Worm (Caenorhabditis elegans) whole organism, late embryonic: ENCODE data around the gene ZK1248.17.

Source experiments
- C08G9.2 ChIP-seq: sonication (generic microtip); optimal IDR thresholded peaks from 2 replicates; lab custom pipeline; 2016; ENCODE audit warnings: mild to moderate bottlenecking, missing genetic modification characterization, moderate library complexity, missing compliant biosample characterization
- C38D4.7 ChIP-seq: fragments of 200-800 bp; sonication (Bioruptor generic); optimal IDR thresholded peaks from 2 replicates; lab custom pipeline; 2018; ENCODE audit warnings: mild to moderate bottlenecking, missing genetic modification characterization, moderate library complexity, missing compliant biosample characterization
- K02D7.2 ChIP-seq: sonication (generic microtip); optimal IDR thresholded peaks from 2 replicates; lab custom pipeline; 2017; ENCODE audit warnings: mild to moderate bottlenecking, missing genetic modification characterization, missing compliant biosample characterization
- K09A11.1 ChIP-seq: sonication (generic microtip); optimal IDR thresholded peaks from 2 replicates; lab custom pipeline; 2017; ENCODE audit warnings: antibody characterized with exemption, mild to moderate bottlenecking, missing genetic modification characterization, missing compliant biosample characterization; ENCODE audit not compliant: insufficient read depth
- ahr-1 ChIP-seq: sonication (generic microtip); optimal IDR thresholded peaks from 2 replicates; lab custom pipeline; 2016; ENCODE audit warnings: missing genetic modification characterization, missing compliant biosample characterization
- ama-1 ChIP-seq: fragments of 150-350 bp; optimal IDR thresholded peaks from 2 replicates; lab custom pipeline; 2014
- ceh-2 ChIP-seq: sonication (generic microtip); optimal IDR thresholded peaks from 2 replicates; lab custom pipeline; 2016; ENCODE audit warnings: missing genotype, missing genetic modification characterization, missing compliant biosample characterization
- ceh-24 ChIP-seq: sonication (generic microtip); optimal IDR thresholded peaks from 2 replicates; lab custom pipeline; 2016; ENCODE audit warnings: mild to moderate bottlenecking, missing genetic modification characterization, missing compliant biosample characterization
- ceh-30 ChIP-seq: fragments of 150-350 bp; optimal IDR thresholded peaks from 2 replicates; lab custom pipeline; 2014; ENCODE audit warnings: missing biosample characterization, missing genetic modification characterization
- ceh-31 ChIP-seq: sonication (generic microtip); optimal IDR thresholded peaks from 2 replicates; lab custom pipeline; 2016; ENCODE audit warnings: missing genetic modification characterization, missing compliant biosample characterization
- ceh-34 ChIP-seq: sonication (generic microtip); optimal IDR thresholded peaks from 2 replicates; lab custom pipeline; 2016; ENCODE audit warnings: mild to moderate bottlenecking, missing genetic modification characterization, missing compliant biosample characterization
- dmd-4 ChIP-seq: sonication (generic microtip); optimal IDR thresholded peaks from 2 replicates; lab custom pipeline; 2016; ENCODE audit warnings: borderline replicate concordance, missing genetic modification characterization, missing compliant biosample characterization
- ets-4 ChIP-seq: sonication (generic microtip); optimal IDR thresholded peaks from 2 replicates; lab custom pipeline; 2016; ENCODE audit warnings: missing genetic modification characterization, missing compliant biosample characterization
- fax-1 ChIP-seq: sonication (generic microtip); optimal IDR thresholded peaks from 2 replicates; lab custom pipeline; 2016; ENCODE audit warnings: missing genotype, missing genetic modification characterization, missing compliant biosample characterization
- fkh-10 ChIP-seq: fragments of 150-350 bp; optimal IDR thresholded peaks from 2 replicates; lab custom pipeline; 2014; ENCODE audit warnings: missing biosample characterization, missing genetic modification reagents, missing genetic modification characterization
- gmeb-2 ChIP-seq: sonication (generic microtip); optimal IDR thresholded peaks from 2 replicates; lab custom pipeline; 2016; ENCODE audit warnings: missing genetic modification characterization, inconsistent platforms, missing compliant biosample characterization
- hlh-13 ChIP-seq: fragments of 200-800 bp; sonication (Bioruptor generic); optimal IDR thresholded peaks from 2 replicates; lab custom pipeline; 2018; ENCODE audit warnings: mild to moderate bottlenecking, missing genetic modification characterization, missing compliant biosample characterization
- hlh-30 ChIP-seq: sonication (generic microtip); optimal IDR thresholded peaks from 2 replicates; lab custom pipeline; 2017; ENCODE audit warnings: antibody characterized with exemption, missing genetic modification characterization, missing compliant biosample characterization; ENCODE audit not compliant: insufficient read depth
- lim-6 ChIP-seq: sonication (generic microtip); optimal IDR thresholded peaks from 2 replicates; lab custom pipeline; 2016; ENCODE audit warnings: missing genetic modification characterization, missing compliant biosample characterization
- madf-2 ChIP-seq: sonication (generic microtip); optimal IDR thresholded peaks from 2 replicates; lab custom pipeline; 2017; ENCODE audit warnings: missing genetic modification characterization, missing compliant biosample characterization
- odd-2 ChIP-seq: sonication (generic microtip); optimal IDR thresholded peaks from 2 replicates; lab custom pipeline; 2017; ENCODE audit warnings: antibody characterized with exemption, mild to moderate bottlenecking, missing genetic modification characterization, missing compliant biosample characterization
- pag-3 ChIP-seq: sonication (generic microtip); optimal IDR thresholded peaks from 2 replicates; lab custom pipeline; 2016; ENCODE audit warnings: missing compliant biosample characterization, missing genetic modification characterization, borderline replicate concordance
- pat-9 ChIP-seq: fragments of 200-800 bp; sonication (Bioruptor generic); optimal IDR thresholded peaks from 2 replicates; lab custom pipeline; 2018; ENCODE audit warnings: mild to moderate bottlenecking, missing genetic modification characterization, moderate library complexity, missing compliant biosample characterization
- pha-2 ChIP-seq: sonication (generic microtip); optimal IDR thresholded peaks from 2 replicates; lab custom pipeline; 2017; ENCODE audit warnings: mild to moderate bottlenecking, missing genetic modification characterization, missing compliant biosample characterization
- pqm-1 ChIP-seq: sonication (generic microtip); optimal IDR thresholded peaks from 2 replicates; lab custom pipeline; 2016; ENCODE audit warnings: missing genetic modification characterization, missing compliant biosample characterization
- pros-1 ChIP-seq: fragments of 150-350 bp; optimal IDR thresholded peaks from 2 replicates; lab custom pipeline; 2014; ENCODE audit warnings: missing biosample characterization, missing genetic modification reagents, missing genetic modification characterization
- ref-2 ChIP-seq: sonication (generic microtip); optimal IDR thresholded peaks from 2 replicates; lab custom pipeline; 2016; ENCODE audit warnings: missing genetic modification characterization, missing compliant biosample characterization
- rnt-1 ChIP-seq: sonication (generic microtip); optimal IDR thresholded peaks from 2 replicates; lab custom pipeline; 2016; ENCODE audit warnings: missing genetic modification characterization, missing compliant biosample characterization
- sox-4 ChIP-seq: sonication (generic microtip); optimal IDR thresholded peaks from 2 replicates; lab custom pipeline; 2017; ENCODE audit warnings: mild to moderate bottlenecking, missing genetic modification characterization, inconsistent platforms, missing compliant biosample characterization
- syd-9 ChIP-seq: sonication (generic microtip); optimal IDR thresholded peaks from 2 replicates; lab custom pipeline; 2016; ENCODE audit warnings: mild to moderate bottlenecking, missing genetic modification characterization, moderate library complexity, missing compliant biosample characterization
- tbx-7 ChIP-seq: sonication (generic microtip); optimal IDR thresholded peaks from 2 replicates; lab custom pipeline; 2016; ENCODE audit warnings: missing genotype, missing genetic modification characterization, missing compliant biosample characterization
- ttx-3 ChIP-seq: sonication (generic microtip); optimal IDR thresholded peaks from 2 replicates; lab custom pipeline; 2016; ENCODE audit warnings: missing genetic modification reagents, missing genetic modification characterization, missing compliant biosample characterization
- unc-42 ChIP-seq: sonication (generic microtip); optimal IDR thresholded peaks from 2 replicates; lab custom pipeline; 2016; ENCODE audit warnings: missing genotype, missing genetic modification characterization, missing compliant biosample characterization
- unc-55 ChIP-seq: sonication (generic microtip); optimal IDR thresholded peaks from 2 replicates; lab custom pipeline; 2017; ENCODE audit warnings: missing biosample characterization, missing genetic modification reagents, missing genetic modification characterization
- unc-86 ChIP-seq: sonication (generic microtip); optimal IDR thresholded peaks from 2 replicates; lab custom pipeline; 2016; ENCODE audit warnings: missing genetic modification characterization, missing compliant biosample characterization
- zip-5 ChIP-seq: sonication (generic microtip); optimal IDR thresholded peaks from 2 replicates; lab custom pipeline; 2016; ENCODE audit warnings: missing genetic modification characterization, missing compliant biosample characterization
- ztf-16 ChIP-seq: sonication (generic microtip); optimal IDR thresholded peaks from 2 replicates; lab custom pipeline; 2017; ENCODE audit warnings: missing genetic modification characterization, missing compliant biosample characterization

Gene ZK1248.17

ce11 chrII:5836153-5836719 lies 9.1 kb downstream of the ZK1248.17 start, which contains the start of gene fzo-1 (continued):
- TF ChIP-seq unc-42 (tag; lab: Kevin White, UChicago) (peak; percentile 71), ceh-34 (tag; lab: Kevin White, UChicago) (peak; percentile 75), ama-1 (lab: Kevin White, UChicago) (no peak), ceh-2 (peak; percentile 97), syd-9 (tag; lab: Kevin White, UChicago) (peak; percentile 16), pqm-1 (tag; lab: Kevin White, UChicago) (peak; percentile 74), tbx-7 (tag; lab: Kevin White, UChicago) (peak; percentile 97), pros-1 (tag; lab: Kevin White, UChicago) (no peak), unc-86 (tag; lab: Kevin White, UChicago) (peak; percentile 15), ztf-16 (tag; lab: Kevin White, UChicago) (peak; percentile 68), hlh-30 (tag; lab: Kevin White, UChicago) (no peak), C38D4.7 (GFP tag; lab: Kevin White, UChicago) (no peak), fax-1 (tag; lab: Kevin White, UChicago) (peak; percentile 90), K09A11.1 (tag; lab: Kevin White, UChicago) (no peak), gmeb-2 (peak; percentile 42), ref-2 (tag; lab: Kevin White, UChicago) (peak; percentile 91), ttx-3 (tag; lab: Kevin White, UChicago) (no peak)

ce11 chrII:5835146-5835545 lies 10.2 kb downstream of the ZK1248.17 start:
- TF ChIP-seq K02D7.2 = no peak
- TF ChIP-seq hlh-13 (GFP tag; lab: Kevin White, UChicago) = no peak
- TF ChIP-seq, all 69 proteins: peak for 0

DNA sequence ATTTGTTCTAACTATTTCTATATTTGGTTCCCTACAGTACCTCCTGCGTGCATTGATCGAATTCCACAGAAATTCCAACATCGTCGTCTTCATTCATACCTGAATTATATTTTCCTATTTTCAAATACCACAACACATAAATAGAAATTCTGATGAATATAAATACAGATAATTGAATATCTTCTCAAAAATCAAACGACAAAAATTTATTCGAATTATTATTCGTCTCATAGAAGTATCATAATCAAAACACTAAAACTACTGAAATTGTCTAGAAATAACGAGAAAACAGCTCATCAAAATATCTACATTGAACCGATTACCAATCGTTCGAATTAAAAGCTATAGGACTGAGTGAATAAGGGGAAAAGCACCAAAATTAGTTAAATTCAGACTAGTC lies 12.2 kb downstream of the ZK1248.17 start, which contains the start of gene gtap-1:
TSS of gene gtap-1 (minus strand) at position 101 of the 400 bp plus-strand sequence.
- no peak for TF ChIP-seq ets-4 (tag; lab: Kevin White, UChicago)
- no peak for TF ChIP-seq zip-5 (tag; lab: Kevin White, UChicago)
- TF ChIP-seq ceh-2 = no peak
- TF ChIP-seq K09A11.1 (tag; lab: Kevin White, UChicago) = no peak
- no peak for TF ChIP-seq ahr-1 (tag; lab: Kevin White, UChicago)
- TF ChIP-seq syd-9 (tag; lab: Kevin White, UChicago) = no peak
- TF ChIP-seq sox-4 (tag; lab: Kevin White, UChicago) = no peak
- TF ChIP-seq ceh-24 = no peak
- no peak for TF ChIP-seq K02D7.2
- no peak for TF ChIP-seq odd-2 (tag; lab: Kevin White, UChicago)

DNA sequence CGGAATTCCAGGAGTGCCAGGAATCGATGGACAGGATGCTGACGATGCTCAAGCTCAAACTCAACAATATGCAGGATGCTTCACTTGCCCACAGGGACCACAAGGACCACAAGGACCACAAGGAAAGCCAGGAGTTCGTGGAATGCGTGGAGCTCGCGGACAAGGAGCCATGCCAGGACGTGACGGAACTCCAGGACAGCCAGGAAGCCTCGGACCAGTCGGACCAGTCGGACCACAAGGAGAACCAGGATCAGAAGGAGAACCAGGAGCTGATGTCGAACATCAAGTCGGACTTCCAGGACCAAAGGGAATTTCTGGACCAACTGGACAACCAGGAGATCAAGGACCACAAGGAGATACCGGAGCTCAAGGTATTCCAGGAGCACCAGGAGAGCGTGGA lies 14.0 kb downstream of the ZK1248.17 start:
- TF ChIP-seq C08G9.2 (no peak), pag-3 (tag; lab: Kevin White, UChicago) (no peak), pat-9 (no peak), pha-2 (tag; lab: Kevin White, UChicago) (no peak), K09A11.1 (tag; lab: Kevin White, UChicago) (no peak), ceh-30 (tag; lab: Kevin White, UChicago) (no peak), madf-2 (no peak)

- TF ChIP-seq pros-1 (tag; lab: Kevin White, UChicago) (no peak), dmd-4 (tag; lab: Kevin White, UChicago) (no peak), ceh-31 (tag; lab: Kevin White, UChicago) (no peak), ceh-24 (no peak), syd-9 (tag; lab: Kevin White, UChicago) (no peak), lim-6 (tag; lab: Kevin White, UChicago) (no peak), ama-1 (lab: Kevin White, UChicago) (no peak), fax-1 (tag; lab: Kevin White, UChicago) (no peak), fkh-10 (GFP tag; lab: Kevin White, UChicago) (no peak), unc-42 (tag; lab: Kevin White, UChicago) (no peak), unc-55 (GFP tag; lab: Kevin White, UChicago) (no peak), rnt-1 (no peak)
Observed at ce11 chrII:5829940-5830424, 15.4 kb downstream of the ZK1248.17 start, which contains the start of gene col-74. Gene col-74, plus strand, starts transcription at chrII:5830374.
